Worm (Caenorhabditis elegans) whole organism, late embryonic: ENCODE measurements around the gene D1025.1.
A peak's percentile ranks its signal among the peaks of the same experiment; 100 is the strongest.

Experiments used
- K02D7.2 ChIP-seq: sonication (generic microtip); optimal IDR thresholded peaks from 2 replicates; lab custom pipeline; 2017; ENCODE audit warnings: mild to moderate bottlenecking, missing genetic modification characterization, missing compliant biosample characterization
- Y22D7AL.16 ChIP-seq: sonication (generic microtip); optimal IDR thresholded peaks from 2 replicates; lab custom pipeline; 2016; ENCODE audit warnings: missing genetic modification characterization, missing compliant biosample characterization
- ahr-1 ChIP-seq: sonication (generic microtip); optimal IDR thresholded peaks from 2 replicates; lab custom pipeline; 2016; ENCODE audit warnings: missing genetic modification characterization, missing compliant biosample characterization
- ama-1 ChIP-seq: fragments of 150-350 bp; optimal IDR thresholded peaks from 2 replicates; lab custom pipeline; 2014
- ceh-19 ChIP-seq: fragments of 200-800 bp; sonication (Bioruptor generic); optimal IDR thresholded peaks from 2 replicates; lab custom pipeline; 2018; ENCODE audit warnings: mild to moderate bottlenecking, missing genetic modification characterization, missing compliant biosample characterization
- ceh-22 ChIP-seq: sonication (generic microtip); optimal IDR thresholded peaks from 2 replicates; lab custom pipeline; 2017; ENCODE audit warnings: missing biosample characterization, missing genetic modification characterization
- ceh-30 ChIP-seq: fragments of 150-350 bp; optimal IDR thresholded peaks from 2 replicates; lab custom pipeline; 2014; ENCODE audit warnings: missing biosample characterization, missing genetic modification characterization
- ceh-31 ChIP-seq: sonication (generic microtip); optimal IDR thresholded peaks from 2 replicates; lab custom pipeline; 2016; ENCODE audit warnings: missing genetic modification characterization, missing compliant biosample characterization
- ceh-34 ChIP-seq: sonication (generic microtip); optimal IDR thresholded peaks from 2 replicates; lab custom pipeline; 2016; ENCODE audit warnings: mild to moderate bottlenecking, missing genetic modification characterization, missing compliant biosample characterization
- ceh-48 ChIP-seq: sonication (generic microtip); optimal IDR thresholded peaks from 2 replicates; lab custom pipeline; 2016; ENCODE audit warnings: missing genetic modification characterization, inconsistent platforms, missing compliant biosample characterization
- ceh-9 ChIP-seq: sonication (generic microtip); optimal IDR thresholded peaks from 2 replicates; lab custom pipeline; 2016; ENCODE audit warnings: mild to moderate bottlenecking, missing genetic modification characterization, inconsistent platforms, missing compliant biosample characterization
- dve-1 ChIP-seq: sonication (generic microtip); optimal IDR thresholded peaks from 2 replicates; lab custom pipeline; 2017; ENCODE audit warnings: antibody characterized with exemption, mild to moderate bottlenecking, missing genetic modification characterization, missing compliant biosample characterization
- elt-2 ChIP-seq: sonication (generic microtip); optimal IDR thresholded peaks from 2 replicates; lab custom pipeline; 2016; ENCODE audit warnings: missing genetic modification reagents, missing genetic modification characterization, missing compliant biosample characterization
- fkh-6 ChIP-seq: sonication (generic microtip); optimal IDR thresholded peaks from 2 replicates; lab custom pipeline; 2016; ENCODE audit warnings: missing genetic modification characterization, missing compliant biosample characterization
- hlh-6 ChIP-seq: sonication (generic microtip); optimal IDR thresholded peaks from 2 replicates; lab custom pipeline; 2016; ENCODE audit warnings: missing genotype, missing genetic modification characterization, missing compliant biosample characterization
- lim-6 ChIP-seq: sonication (generic microtip); optimal IDR thresholded peaks from 2 replicates; lab custom pipeline; 2016; ENCODE audit warnings: missing genetic modification characterization, missing compliant biosample characterization
- nhr-232 ChIP-seq: sonication (generic microtip); optimal IDR thresholded peaks from 2 replicates; lab custom pipeline; 2016; ENCODE audit warnings: missing genetic modification characterization, missing compliant biosample characterization
- pha-2 ChIP-seq: sonication (generic microtip); optimal IDR thresholded peaks from 2 replicates; lab custom pipeline; 2017; ENCODE audit warnings: mild to moderate bottlenecking, missing genetic modification characterization, missing compliant biosample characterization
- syd-9 ChIP-seq: sonication (generic microtip); optimal IDR thresholded peaks from 2 replicates; lab custom pipeline; 2016; ENCODE audit warnings: mild to moderate bottlenecking, missing genetic modification characterization, moderate library complexity, missing compliant biosample characterization
- tbx-2 ChIP-seq: sonication (generic microtip); optimal IDR thresholded peaks from 2 replicates; lab custom pipeline; 2016; ENCODE audit warnings: missing genetic modification characterization, missing compliant biosample characterization
- ttx-3 ChIP-seq: sonication (generic microtip); optimal IDR thresholded peaks from 2 replicates; lab custom pipeline; 2016; ENCODE audit warnings: missing genetic modification reagents, missing genetic modification characterization, missing compliant biosample characterization
- unc-3 ChIP-seq, 2 experiments: fragments of 200-800 bp in 1 of 2; sonication (Bioruptor generic) in 1 of 2; sonication (generic microtip) in 1 of 2; conservative IDR thresholded peaks in 1 of 2; optimal IDR thresholded peaks in 1 of 2; 2 replicates each; pipeline versions ENCODE4 v1.3.6 to Lab custom; 2016 to 2022; ENCODE audit warnings: missing compliant biosample characterization in 2 of 2, missing genetic modification characterization in 2 of 2, missing genetic modification reagents in 1 of 2
- zip-5 ChIP-seq: sonication (generic microtip); optimal IDR thresholded peaks from 2 replicates; lab custom pipeline; 2016; ENCODE audit warnings: missing genetic modification characterization, missing compliant biosample characterization
- ztf-16 ChIP-seq: sonication (generic microtip); optimal IDR thresholded peaks from 2 replicates; lab custom pipeline; 2017; ENCODE audit warnings: missing genetic modification characterization, missing compliant biosample characterization

The D1025.1 gene

DNA sequence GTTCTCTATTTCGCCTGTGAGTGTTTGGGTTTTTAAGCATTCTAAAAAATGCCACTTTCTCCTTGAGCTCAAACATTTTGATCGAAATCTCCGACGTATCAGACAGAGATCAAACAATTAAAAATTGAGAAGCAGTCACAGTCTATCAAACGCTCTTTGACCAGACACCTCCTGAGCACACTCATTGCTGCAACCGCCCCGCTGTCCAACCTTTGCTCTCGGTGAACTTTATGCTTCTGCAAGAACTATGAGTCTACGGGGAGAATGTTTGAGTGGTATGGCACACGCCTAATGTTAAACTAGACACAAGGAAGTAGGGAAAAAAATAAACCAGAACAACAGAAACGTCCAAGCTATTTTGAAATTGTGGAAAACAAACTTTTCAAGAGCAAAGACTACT, 44.7 kb downstream of the D1025.1 start:
- TF ChIP-seq fkh-6 (tag; lab: Kevin White, UChicago), result no peak
- no peak for TF ChIP-seq tbx-2 (tag; lab: Kevin White, UChicago)
- TF ChIP-seq ceh-34, result no peak
- no peak for TF ChIP-seq hlh-6 (tag; lab: Kevin White, UChicago)
- TF ChIP-seq syd-9 (tag; lab: Kevin White, UChicago), result no peak
- no peak for TF ChIP-seq dve-1 (tag; lab: Kevin White, UChicago)
- no peak for TF ChIP-seq nhr-232 (tag; lab: Kevin White, UChicago)
- no peak for TF ChIP-seq ama-1
- TF ChIP-seq zip-5 (tag; lab: Kevin White, UChicago), result no peak
- TF ChIP-seq ttx-3 (tag; lab: Kevin White, UChicago), result no peak
- no peak for TF ChIP-seq K02D7.2 (tag; lab: Kevin White, UChicago)

DNA sequence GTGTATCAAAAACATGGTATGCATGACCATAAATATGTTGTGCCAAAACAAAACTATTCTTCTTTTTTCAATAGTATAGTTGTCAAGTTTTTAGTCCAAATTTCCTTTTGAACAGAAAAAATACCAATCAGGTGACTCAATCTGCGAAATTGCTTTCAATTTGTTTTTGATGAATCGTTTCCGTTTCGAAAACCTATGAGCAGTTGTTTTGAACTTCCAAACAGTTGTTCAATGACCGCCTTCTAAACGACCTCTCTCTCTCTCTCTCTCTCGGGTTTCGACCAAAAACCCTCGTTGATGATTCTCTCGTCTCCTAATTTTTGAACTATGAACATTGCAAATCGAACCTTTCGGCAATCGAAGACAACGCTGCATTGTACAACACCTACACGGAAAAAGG, 45.5 kb downstream of the D1025.1 start:
- TF ChIP-seq ceh-9, result no peak
- no peak for TF ChIP-seq ttx-3 (tag; lab: Kevin White, UChicago)
- TF ChIP-seq unc-3 (GFP tag; conservative IDR thresholded peaks at IDR 0.05; lab: Robert Waterston, UW), result no peak
- TF ChIP-seq unc-3 (tag; optimal IDR thresholded peaks at IDR 0.05; lab: Kevin White, UChicago), result no peak
- TF ChIP-seq K02D7.2 (tag; lab: Kevin White, UChicago), result no peak
- no peak for TF ChIP-seq dve-1 (tag; lab: Kevin White, UChicago)
- TF ChIP-seq ztf-16 (tag; lab: Kevin White, UChicago), result no peak
- no peak for TF ChIP-seq ceh-48
- TF ChIP-seq Y22D7AL.16 (tag; lab: Kevin White, UChicago), result no peak

DNA sequence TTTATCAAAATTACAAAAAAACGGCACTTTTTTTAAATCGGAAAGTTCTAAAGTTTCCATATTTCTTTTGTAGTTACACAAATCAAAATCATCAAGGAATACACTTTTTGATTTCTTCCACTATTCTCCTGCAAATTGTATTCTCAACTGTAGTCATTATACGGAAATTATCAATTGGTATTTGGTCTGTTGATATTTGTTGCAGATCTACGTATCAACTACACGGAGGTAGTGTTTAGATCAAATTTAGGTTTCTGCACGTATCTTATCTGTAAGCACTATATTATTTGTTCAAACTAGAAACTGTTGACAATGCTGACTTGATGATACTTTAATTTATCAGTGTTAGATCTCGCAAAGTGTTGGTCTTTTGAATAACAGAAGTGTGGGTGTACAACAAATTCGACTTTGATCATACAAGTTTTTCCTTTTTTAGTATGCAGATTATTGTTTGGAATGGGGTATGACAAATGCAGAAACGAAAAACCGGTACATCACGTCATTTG, 47.7 kb downstream of the D1025.1 start:
- TF ChIP-seq ceh-48, result no peak
- no peak for TF ChIP-seq lim-6 (tag; lab: Kevin White, UChicago)
- no peak for TF ChIP-seq ceh-31
- TF ChIP-seq hlh-6 (tag; lab: Kevin White, UChicago), result no peak
- TF ChIP-seq ceh-30, result no peak
- TF ChIP-seq K02D7.2 (tag; lab: Kevin White, UChicago), result no peak
- no peak for TF ChIP-seq ztf-16 (tag; lab: Kevin White, UChicago)
- TF ChIP-seq ttx-3 (tag; lab: Kevin White, UChicago), result no peak
- no peak for TF ChIP-seq ahr-1 (tag; lab: Kevin White, UChicago)
- no peak for TF ChIP-seq ceh-19 (GFP tag; lab: Kevin White, UChicago)
- TF ChIP-seq elt-2 (tag; lab: Kevin White, UChicago), result peak; percentile 14
- peak; percentile 7 for TF ChIP-seq dve-1 (tag; lab: Kevin White, UChicago)

DNA sequence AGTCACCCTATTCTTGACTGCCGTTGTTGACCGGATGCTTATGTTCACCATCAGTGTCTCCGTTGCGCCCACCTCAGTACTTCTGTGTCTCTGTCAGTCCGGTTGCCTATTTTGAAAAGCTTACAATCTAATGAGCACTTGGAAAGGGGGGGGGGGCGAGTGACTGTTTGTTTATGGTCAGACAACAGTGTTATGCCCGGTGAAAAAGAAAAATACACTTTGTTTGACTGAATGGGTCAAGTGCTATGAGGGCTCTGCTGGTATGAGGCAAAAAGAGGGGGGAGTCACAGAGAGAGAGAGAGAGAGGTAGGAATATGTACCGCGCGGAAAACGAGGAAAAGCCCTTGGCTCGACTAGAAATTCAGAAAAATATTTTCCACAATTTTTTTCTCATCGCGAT, 50.7 kb downstream of the D1025.1 start:
- no peak for TF ChIP-seq ceh-48
- peak; percentile 65 for TF ChIP-seq pha-2 (tag; lab: Kevin White, UChicago)
- TF ChIP-seq tbx-2 (tag; lab: Kevin White, UChicago), result peak; percentile 43
- peak; percentile 70 for TF ChIP-seq ceh-22 (tag; lab: Kevin White, UChicago)
- TF ChIP-seq, all 69 proteins: peak for 3
